Worm (Caenorhabditis elegans): ENCODE results near the gene msp-45.

msp-45 gene

ce11 chrII:5156983-5157382 is at the start of gene msp-45:
TSS of gene msp-45 (minus strand) at chrII:5157083.
- TF ChIP-seq F13H6.1 (tag; optimal IDR thresholded peaks at IDR 0.05) (no peak), R02D3.7 (tag; optimal IDR thresholded peaks at IDR 0.05) (no peak), nhr-77 (tag; optimal IDR thresholded peaks at IDR 0.05) (no peak), nhr-11 (tag; optimal IDR thresholded peaks at IDR 0.05) (no peak), elt-3 (tag; optimal IDR thresholded peaks at IDR 0.05) (no peak), nhr-21 (tag; optimal IDR thresholded peaks at IDR 0.05) (no peak), crh-2 (tag; optimal IDR thresholded peaks at IDR 0.05) (no peak), sem-4 (tag; optimal IDR thresholded peaks at IDR 0.05) (no peak), alr-1 (tag; optimal IDR thresholded peaks at IDR 0.05) (no peak), C34F6.9 (tag; optimal IDR thresholded peaks at IDR 0.05) (no peak), ztf-11 (tag; optimal IDR thresholded peaks at IDR 0.05) (no peak), lin-11 (tag; optimal IDR thresholded peaks at IDR 0.05) (no peak), mab-5 (tag; optimal IDR thresholded peaks at IDR 0.05) (no peak), nhr-6 (tag; optimal IDR thresholded peaks at IDR 0.05) (no peak), lin-13 (GFP tag; optimal IDR thresholded peaks at IDR 0.05) (no peak), aly-2 (tag; optimal IDR thresholded peaks at IDR 0.05) (no peak), nhr-129 (tag; optimal IDR thresholded peaks at IDR 0.05) (no peak), unc-62 (GFP tag; optimal IDR thresholded peaks at IDR 0.05) (no peak)

ce11 chrII:5205286-5205685 is 48.4 kb upstream of the msp-45 start:
- TF ChIP-seq elt-1 (tag; optimal IDR thresholded peaks at IDR 0.05), result no peak
- TF ChIP-seq mbf-1 (tag; optimal IDR thresholded peaks at IDR 0.05), result no peak
- no peak for TF ChIP-seq lin-13 (GFP tag; optimal IDR thresholded peaks at IDR 0.05)
- no peak for TF ChIP-seq gmeb-1 (tag; optimal IDR thresholded peaks at IDR 0.05)
- no peak for TF ChIP-seq nhr-25 (tag; optimal IDR thresholded peaks at IDR 0.05)
- no peak for TF ChIP-seq nhr-11 (tag; optimal IDR thresholded peaks at IDR 0.05)
- no peak for TF ChIP-seq zag-1 (tag; optimal IDR thresholded peaks at IDR 0.05)
- TF ChIP-seq snpc-4 (tag; optimal IDR thresholded peaks at IDR 0.05), result no peak
- no peak for TF ChIP-seq skn-1 (tag; optimal IDR thresholded peaks at IDR 0.05)
- no peak for TF ChIP-seq nhr-237 (tag; optimal IDR thresholded peaks at IDR 0.05)
- no peak for TF ChIP-seq ztf-1 (GFP tag; conservative IDR thresholded peaks at IDR 0.05)
- no peak for TF ChIP-seq mdl-1 (tag; optimal IDR thresholded peaks at IDR 0.05)
- TF ChIP-seq alr-1 (tag; optimal IDR thresholded peaks at IDR 0.05), result no peak
- no peak for TF ChIP-seq lsy-2 (tag; optimal IDR thresholded peaks at IDR 0.05)
- no peak for TF ChIP-seq nhr-10 (tag; optimal IDR thresholded peaks at IDR 0.05)
- no peak for TF ChIP-seq ztf-11 (tag; optimal IDR thresholded peaks at IDR 0.05)

ce11 chrII:5202930-5203329 is 46.0 kb upstream of the msp-45 start, which contains the start of gene ampd-1:
TSS of gene ampd-1 (plus strand) at chrII:5203322.
- TF ChIP-seq ztf-1 (GFP tag; conservative IDR thresholded peaks at IDR 0.05) (no peak), C34F6.9 (tag; optimal IDR thresholded peaks at IDR 0.05) (peak; percentile 38), unc-55 (GFP tag; optimal IDR thresholded peaks at IDR 0.05) (no peak), nhr-21 (tag; optimal IDR thresholded peaks at IDR 0.05) (no peak), snpc-4 (tag; optimal IDR thresholded peaks at IDR 0.05) (no peak), ztf-11 (tag; optimal IDR thresholded peaks at IDR 0.05) (no peak), crh-2 (tag; optimal IDR thresholded peaks at IDR 0.05) (no peak), blmp-1 (tag; optimal IDR thresholded peaks at IDR 0.05; ENCODE audit: insufficient read depth) (no peak), nhr-237 (tag; optimal IDR thresholded peaks at IDR 0.05) (no peak), unc-62 (GFP tag; optimal IDR thresholded peaks at IDR 0.05) (no peak), ceh-82 (tag; optimal IDR thresholded peaks at IDR 0.05) (no peak), ZK546.5 (tag; optimal IDR thresholded peaks at IDR 0.05) (no peak), sma-9 (GFP tag; optimal IDR thresholded peaks at IDR 0.05) (peak; percentile 30), sma-9 (tag; optimal IDR thresholded peaks at IDR 0.05) (no peak), nhr-129 (tag; optimal IDR thresholded peaks at IDR 0.05) (peak; percentile 47), F13H6.1 (tag; optimal IDR thresholded peaks at IDR 0.05) (peak; percentile 27), alr-1 (tag; optimal IDR thresholded peaks at IDR 0.05) (no peak), nhr-6 (tag; optimal IDR thresholded peaks at IDR 0.05) (no peak), fos-1 (tag; optimal IDR thresholded peaks at IDR 0.05) (peak; percentile 60), gmeb-1 (tag; optimal IDR thresholded peaks at IDR 0.05) (peak; percentile 24), nhr-12 (tag; optimal IDR thresholded peaks at IDR 0.05) (no peak), peb-1 (tag; optimal IDR thresholded peaks at IDR 0.05) (no peak), skn-1 (tag; optimal IDR thresholded peaks at IDR 0.05) (peak; percentile 6), Y55F3AM.14 (GFP tag; optimal IDR thresholded peaks at IDR 0.05) (no peak), lin-13 (GFP tag; optimal IDR thresholded peaks at IDR 0.05) (no peak), lin-11 (tag; optimal IDR thresholded peaks at IDR 0.05) (no peak), sma-3 (GFP tag; optimal IDR thresholded peaks at IDR 0.05) (peak; percentile 16), aly-2 (tag; optimal IDR thresholded peaks at IDR 0.05) (no peak), ama-1 (optimal IDR thresholded peaks at IDR 0.05) (no peak)
